Fruit fly (Drosophila melanogaster): ENCODE measurements around the gene Ssb-c31a.
A peak's percentile ranks its signal among the peaks of the same experiment; 100 is the strongest.

Ssb-c31a gene

DNA sequence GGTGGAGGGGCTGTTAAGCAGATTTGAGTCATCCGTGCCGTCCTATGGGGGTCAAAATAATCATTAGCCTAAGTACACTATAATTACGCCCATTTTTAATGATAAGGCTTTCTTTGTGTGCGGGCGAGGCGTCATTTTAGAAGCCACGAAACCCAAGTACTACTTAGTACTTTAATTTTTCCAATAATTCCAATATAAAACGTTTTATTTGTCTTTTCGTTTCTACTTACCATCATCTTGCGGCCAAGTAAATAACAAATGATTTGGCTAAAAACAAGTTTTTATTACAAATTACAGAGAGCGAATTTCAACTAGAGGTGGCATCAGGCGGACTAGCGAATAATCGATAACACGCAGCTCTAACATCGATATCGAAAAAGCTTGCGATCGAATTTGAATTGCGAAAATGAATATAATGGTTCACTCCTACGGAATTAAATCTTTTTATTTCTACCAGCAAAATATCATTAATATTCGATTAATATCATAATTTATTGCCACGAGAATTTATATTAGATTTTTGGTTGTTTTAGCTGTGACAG lies 9.3 kb downstream of the Ssb-c31a start, which contains the start of gene Snx6 (continued):
- TF ChIP-seq Ravus (GFP tag; IDR thresholded peaks at IDR 0.05) (no peak), Scr (GFP tag; IDR thresholded peaks at IDR 0.05; ENCODE audit: partially characterized antibody) (peak; percentile 68), CG14710 (tag; optimal IDR thresholded peaks at IDR 0.05) (peak; percentile 12), knrl (GFP tag; IDR thresholded peaks at IDR 0.05; ENCODE audit: partially characterized antibody) (peak; percentile 40; the same call in 1 of the 3 replicates), dimm (GFP tag; IDR thresholded peaks at IDR 0.05) (no peak), gsb (GFP tag; IDR thresholded peaks at IDR 0.05) (no peak), CG12071 (GFP tag; optimal IDR thresholded peaks at IDR 0.05) (no peak), sna (GFP tag; IDR thresholded peaks at IDR 0.05; ENCODE audit: partially characterized antibody) (peak; percentile 60; the same call in 1 of the 2 replicates), CG9609 (GFP tag; optimal IDR thresholded peaks at IDR 0.05) (no peak), CG32532 (GFP tag; IDR thresholded peaks at IDR 0.05) (no peak), ato (GFP tag; IDR thresholded peaks at IDR 0.05; ENCODE audit: partially characterized antibody) (0 out of 2 replicates have a peak, but pooled peaks have one; percentile 37), Lim3 (GFP tag; IDR thresholded peaks at IDR 0.05) (no peak), exex (tag; optimal IDR thresholded peaks at IDR 0.05) (peak; percentile 80), CG14860 (GFP tag; IDR thresholded peaks at IDR 0.05; ENCODE audit: partially characterized antibody) (peak; percentile 35; the same call in 2 of the 3 replicates), Kr (GFP tag; optimal IDR thresholded peaks at IDR 0.05) (no peak), CG16779 (GFP tag; IDR thresholded peaks at IDR 0.05) (no peak), CG10321 (GFP tag; IDR thresholded peaks at IDR 0.05) (no peak), BEAF-32 (GFP tag; optimal IDR thresholded peaks at IDR 0.05) (peak; percentile 64), Sry-δ (GFP tag; optimal IDR thresholded peaks at IDR 0.05) (peak; percentile 87), unc-4 (GFP tag; IDR thresholded peaks at IDR 0.05; ENCODE audit: partially characterized antibody) (peak; percentile 68), fd3F (GFP tag; optimal IDR thresholded peaks at IDR 0.05) (no peak), sug (tag; optimal IDR thresholded peaks at IDR 0.05) (peak; percentile 80), rib (GFP tag; IDR thresholded peaks at IDR 0.05) (no peak)

DNA sequence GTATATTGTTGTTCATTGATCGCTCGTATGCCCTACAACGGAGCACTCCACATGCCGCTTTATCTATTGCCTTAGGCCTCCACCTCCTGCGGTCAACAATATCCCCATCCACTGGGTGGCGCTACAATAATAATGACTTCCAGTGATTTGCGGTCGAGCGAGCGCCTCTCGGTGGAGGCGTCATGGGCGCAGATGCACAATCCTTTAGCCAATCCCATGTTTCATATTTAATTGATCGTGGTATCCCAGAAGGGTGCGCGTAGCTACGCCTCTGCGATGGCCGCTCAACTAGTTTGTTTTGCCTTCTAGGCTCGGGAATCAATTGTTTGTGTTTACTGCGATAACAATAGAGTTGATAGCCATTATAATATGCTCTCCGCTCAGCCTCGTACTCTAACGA lies 18.0 kb downstream of the Ssb-c31a start:
- TF ChIP-seq al (GFP tag; IDR thresholded peaks at IDR 0.05), result 0 out of 2 replicates have a peak, but pooled peaks have one; percentile 16
- TF ChIP-seq sens (GFP tag), result peak; percentile 47
- TF ChIP-seq ci (GFP tag; IDR thresholded peaks at IDR 0.05), result 0 out of 3 replicates have a peak, but pooled peaks have one; percentile 25
- 0 out of 2 replicates have a peak, but pooled peaks have one; percentile 6 for TF ChIP-seq Rfx (GFP tag; IDR thresholded peaks at IDR 0.05)
- peak; percentile 46 for TF ChIP-seq slbo (GFP tag; IDR thresholded peaks at IDR 0.05)
- peak; percentile 26; the same call in 1 of the 2 replicates for TF ChIP-seq CG32532 (GFP tag; IDR thresholded peaks at IDR 0.05)
- no peak for TF ChIP-seq CG11695 (GFP tag; IDR thresholded peaks at IDR 0.05)
- TF ChIP-seq CG42726 (GFP tag; IDR thresholded peaks at IDR 0.05; ENCODE audit: partially characterized antibody), result no peak
- 0 out of 2 replicates have a peak, but pooled peaks have one; percentile 15 for TF ChIP-seq Nf-YA (GFP tag; IDR thresholded peaks at IDR 0.05)
- TF ChIP-seq Awh (GFP tag; IDR thresholded peaks at IDR 0.05), result 0 out of 2 replicates have a peak, but pooled peaks have one; percentile 23
- peak; percentile 51; the same call in 2 of the 3 replicates for TF ChIP-seq zfh1 (GFP tag; IDR thresholded peaks at IDR 0.05)
- peak; percentile 50 for TF ChIP-seq bab2 (GFP tag; optimal IDR thresholded peaks at IDR 0.05)
- peak; percentile 81 for TF ChIP-seq Drgx (GFP tag; IDR thresholded peaks at IDR 0.05)
- peak in 1 of 2 experiments; percentile 37 for TF ChIP-seq bsh (GFP tag; optimal IDR thresholded peaks at IDR 0.05)
- 0 out of 3 replicates have a peak, but pooled peaks have one; percentile 15 for TF ChIP-seq CG34422 (GFP tag; IDR thresholded peaks at IDR 0.05)
- TF ChIP-seq pan (optimal IDR thresholded peaks at IDR 0.05), result no peak
- no peak for TF ChIP-seq pan (GFP tag; optimal IDR thresholded peaks at IDR 0.05 in 1 of 2, IDR thresholded peaks at IDR 0.05 in 1 of 2)
- peak; percentile 69 for TF ChIP-seq Med (GFP tag)
- TF ChIP-seq dysf (GFP tag; IDR thresholded peaks at IDR 0.05), result peak; percentile 5; the same call in 1 of the 3 replicates
- no peak for TF ChIP-seq CG13287 (GFP tag; IDR thresholded peaks at IDR 0.05; ENCODE audit: partially characterized antibody)
- peak; percentile 7 for TF ChIP-seq fd64A (GFP tag; optimal IDR thresholded peaks at IDR 0.05)
- no peak for TF ChIP-seq dmrt99B (tag; optimal IDR thresholded peaks at IDR 0.05)

Data from whole organism, embryonic.